Fruit fly (Drosophila melanogaster) whole organism, embryonic: ENCODE data around the gene CG11382.

Source experiments
- Asciz ChIP-seq: fragments of 200-800 bp; sonication (Bioruptor generic); optimal IDR thresholded peaks from 2 replicates; lab custom pipeline; 2017; ENCODE audit warnings: missing biosample characterization, mild to moderate bottlenecking, missing genetic modification characterization, missing genetic modification reagents
- B-H1 ChIP-seq: fragments of 200-800 bp; sonication (Bioruptor generic); IDR thresholded peaks from 3 replicates; pipeline ENCODE4 v1.3.6; 2022; ENCODE audit warnings: missing biosample characterization, missing genetic modification characterization
- Bteb2 ChIP-seq: fragments of 200-800 bp; sonication (Bioruptor generic); optimal IDR thresholded peaks from 2 replicates; lab custom pipeline; 2016; ENCODE audit warnings: missing biosample characterization, missing genetic modification characterization
- CG10431 ChIP-seq: fragments of 200-800 bp; sonication (Bioruptor generic); optimal IDR thresholded peaks from 3 replicates; lab custom pipeline; 2018; ENCODE audit warnings: missing biosample characterization, mild to moderate bottlenecking, missing genetic modification characterization
- CG13287 ChIP-seq: fragments of 200-800 bp; sonication (Bioruptor generic); IDR thresholded peaks from 2 replicates; pipeline ENCODE4 v1.3.6; 2022; ENCODE audit warnings: missing biosample characterization, missing genetic modification characterization; ENCODE audit not compliant: partially characterized antibody
- CG13296 ChIP-seq: fragments of 200-800 bp; sonication (Bioruptor generic); optimal IDR thresholded peaks from 3 replicates; lab custom pipeline; 2018; ENCODE audit warnings: missing biosample characterization, mild to moderate bottlenecking, missing genetic modification characterization
- CG18599 ChIP-seq: fragments of 200-800 bp; sonication (Bioruptor generic); optimal IDR thresholded peaks from 3 replicates; lab custom pipeline; 2017; ENCODE audit warnings: missing biosample characterization, missing genetic modification characterization, mild to moderate bottlenecking, moderate library complexity, missing genetic modification reagents
- CG2202 ChIP-seq: fragments of 200-800 bp; sonication (Bioruptor generic); optimal IDR thresholded peaks from 2 replicates; lab custom pipeline; 2018; ENCODE audit warnings: missing biosample characterization, mild to moderate bottlenecking, missing genetic modification characterization
- CG30020 ChIP-seq: fragments of 200-800 bp; optimal IDR thresholded peaks from 2 replicates; lab custom pipeline; 2019; ENCODE audit warnings: missing biosample characterization, mild to moderate bottlenecking, missing genetic modification characterization, moderate library complexity
- CG33213 ChIP-seq: fragments of 200-800 bp; sonication (Bioruptor generic); optimal IDR thresholded peaks from 3 replicates; lab custom pipeline; 2016; ENCODE audit warnings: missing biosample characterization, missing genetic modification characterization
- CG3838 ChIP-seq: fragments of 200-800 bp; sonication (Bioruptor generic); optimal IDR thresholded peaks from 3 replicates; lab custom pipeline; 2016; ENCODE audit warnings: missing biosample characterization, missing genetic modification characterization
- CG6272 ChIP-seq: fragments of 200-800 bp; sonication (Bioruptor generic); IDR thresholded peaks from 2 replicates; pipeline ENCODE4 v1.3.6; 2022; ENCODE audit warnings: missing biosample characterization, missing genetic modification characterization
- CG6791 ChIP-seq: fragments of 200-800 bp; sonication (Bioruptor generic); IDR thresholded peaks from 3 replicates; pipeline ENCODE4 v1.3.6; 2022; ENCODE audit warnings: missing biosample characterization, missing genetic modification characterization; ENCODE audit not compliant: partially characterized antibody
- CG7556 ChIP-seq: fragments of 200-800 bp; sonication (Bioruptor generic); optimal IDR thresholded peaks from 2 replicates; lab custom pipeline; 2017; ENCODE audit warnings: missing biosample characterization, mild to moderate bottlenecking, missing genetic modification characterization
- CG7839 ChIP-seq: fragments of 200-800 bp; sonication (Bioruptor generic); optimal IDR thresholded peaks from 3 replicates; lab custom pipeline; 2018; ENCODE audit warnings: missing biosample characterization, mild to moderate bottlenecking, missing genetic modification characterization, moderate library complexity
- CG9817 ChIP-seq: fragments of 200-800 bp; sonication (Bioruptor generic); optimal IDR thresholded peaks from 2 replicates; lab custom pipeline; 2018; ENCODE audit warnings: missing biosample characterization, mild to moderate bottlenecking, missing genetic modification characterization, moderate library complexity
- Chrac-16 ChIP-seq: fragments of 200-800 bp; sonication (Bioruptor generic); optimal IDR thresholded peaks from 3 replicates; lab custom pipeline; 2016; ENCODE audit warnings: missing biosample characterization, missing genetic modification characterization
- D19B ChIP-seq: fragments of 200-800 bp; sonication (Bioruptor generic); optimal IDR thresholded peaks from 2 replicates; lab custom pipeline; 2017; ENCODE audit warnings: missing biosample characterization, mild to moderate bottlenecking, missing genetic modification characterization
- Dfd ChIP-seq, 2 experiments: fragments of >200 bp; optimal IDR thresholded peaks; 2 replicates each; lab custom pipeline; 2017; ENCODE audit warnings: missing biosample characterization in 2 of 2, missing genetic modification characterization in 2 of 2
- Fer3 ChIP-seq: fragments of 200-800 bp; sonication (Bioruptor generic); optimal IDR thresholded peaks from 2 replicates; lab custom pipeline; 2018; ENCODE audit warnings: missing biosample characterization, mild to moderate bottlenecking, missing genetic modification characterization, moderate library complexity
- GATAe ChIP-seq: fragments of 200-800 bp; sonication (Bioruptor generic); conservative IDR thresholded peaks from 2 replicates; pipeline ENCODE4 v1.3.6; 2022; ENCODE audit warnings: missing biosample characterization, missing genetic modification characterization
- Hey ChIP-seq: fragments of 200-800 bp; sonication (Bioruptor generic); optimal IDR thresholded peaks from 3 replicates; lab custom pipeline; 2018; ENCODE audit warnings: missing biosample characterization, mild to moderate bottlenecking, missing genetic modification characterization
- Lhr ChIP-seq: fragments of 200-800 bp; sonication (Bioruptor generic); optimal IDR thresholded peaks from 3 replicates; lab custom pipeline; 2017; ENCODE audit warnings: mild to moderate bottlenecking, missing biosample characterization, missing genetic modification reagents, missing genetic modification characterization
- MBD-R2 ChIP-seq: fragments of 200-800 bp; sonication (Bioruptor generic); IDR thresholded peaks from 2 replicates; pipeline ENCODE4 v1.3.6; 2022; ENCODE audit warnings: missing biosample characterization, missing genetic modification characterization
- NC2β ChIP-seq: fragments of 200-800 bp; sonication (Bioruptor generic); optimal IDR thresholded peaks from 2 replicates; lab custom pipeline; 2016; ENCODE audit warnings: missing biosample characterization, missing genetic modification characterization
- NK7.1 ChIP-seq: fragments of 200-800 bp; sonication (Bioruptor generic); optimal IDR thresholded peaks from 3 replicates; lab custom pipeline; 2016; ENCODE audit warnings: missing biosample characterization, missing genetic modification characterization
- Six4 ChIP-seq: fragments of 200-800 bp; sonication (Bioruptor generic); optimal IDR thresholded peaks from 2 replicates; lab custom pipeline; 2016; ENCODE audit warnings: missing biosample characterization, missing genetic modification characterization
- Sry-δ ChIP-seq: fragments of 200-800 bp; sonication (Bioruptor generic); optimal IDR thresholded peaks from 2 replicates; lab custom pipeline; 2016; ENCODE audit warnings: missing biosample characterization, missing genetic modification characterization
- Usf ChIP-seq: fragments of 200-800 bp; sonication (Bioruptor generic); optimal IDR thresholded peaks from 2 replicates; lab custom pipeline; 2017; ENCODE audit warnings: missing genotype, missing biosample characterization, missing genetic modification characterization
- Vsx1 ChIP-seq: fragments of 200-800 bp; sonication (Bioruptor generic); optimal IDR thresholded peaks from 2 replicates; lab custom pipeline; 2017; ENCODE audit warnings: missing biosample characterization, mild to moderate bottlenecking, missing genetic modification characterization, missing genetic modification reagents
- caup ChIP-seq: fragments of 200-800 bp; sonication (Bioruptor generic); optimal IDR thresholded peaks from 3 replicates; lab custom pipeline; 2017; ENCODE audit warnings: missing biosample characterization, mild to moderate bottlenecking, missing genetic modification characterization, moderate library complexity; ENCODE audit not compliant: severe bottlenecking
- emc ChIP-seq: fragments of 200-800 bp; sonication (Bioruptor generic); optimal IDR thresholded peaks from 2 replicates; lab custom pipeline; 2016; ENCODE audit warnings: missing biosample characterization, missing genetic modification characterization
- esg ChIP-seq: fragments of 200-800 bp; sonication (Bioruptor generic); conservative IDR thresholded peaks from 2 replicates; pipeline ENCODE4 v1.3.6; 2022; ENCODE audit warnings: missing biosample characterization, missing genetic modification characterization
- eyg ChIP-seq: fragments of 200-800 bp; sonication (Bioruptor generic); optimal IDR thresholded peaks from 3 replicates; lab custom pipeline; 2016; ENCODE audit warnings: missing biosample characterization, missing genetic modification characterization
- gfzf ChIP-seq: fragments of 200-800 bp; sonication (Bioruptor generic); optimal IDR thresholded peaks from 2 replicates; lab custom pipeline; 2016; ENCODE audit warnings: missing biosample characterization, mild to moderate bottlenecking, missing genetic modification characterization, moderate library complexity
- lab ChIP-seq: fragments of 200-800 bp; sonication (Bioruptor generic); optimal IDR thresholded peaks from 3 replicates; lab custom pipeline; 2017; ENCODE audit warnings: missing biosample characterization, missing genetic modification characterization, mild to moderate bottlenecking, moderate library complexity, missing genetic modification reagents
- onecut ChIP-seq: fragments of 200-800 bp; sonication (Bioruptor generic); IDR thresholded peaks from 2 replicates; pipeline ENCODE4 v1.3.6; 2022; ENCODE audit warnings: missing biosample characterization, missing genetic modification characterization
- p53 ChIP-seq: fragments of 200-800 bp; sonication (Bioruptor generic); optimal IDR thresholded peaks from 2 replicates; lab custom pipeline; 2016; ENCODE audit warnings: missing biosample characterization, missing genetic modification characterization
- psq ChIP-seq: fragments of 200-800 bp; sonication (Bioruptor generic); optimal IDR thresholded peaks from 2 replicates; lab custom pipeline; 2017; ENCODE audit warnings: missing biosample characterization, missing genetic modification characterization
- run ChIP-seq: fragments of 200-800 bp; sonication (Bioruptor generic); optimal IDR thresholded peaks from 3 replicates; lab custom pipeline; 2018; ENCODE audit warnings: missing biosample characterization, mild to moderate bottlenecking, missing genetic modification characterization
- sd ChIP-seq: fragments of 200-800 bp; sonication (Bioruptor generic); optimal IDR thresholded peaks from 3 replicates; lab custom pipeline; 2018; ENCODE audit warnings: missing biosample characterization, mild to moderate bottlenecking, missing genetic modification characterization, moderate library complexity
- slou ChIP-seq: fragments of 200-800 bp; sonication (Bioruptor generic); optimal IDR thresholded peaks from 3 replicates; lab custom pipeline; 2016; ENCODE audit warnings: missing biosample characterization, missing genetic modification characterization
- sob ChIP-seq: fragments of 200-800 bp; sonication (Bioruptor generic); IDR thresholded peaks from 2 replicates; pipeline ENCODE4 v1.3.6; 2022; ENCODE audit warnings: missing biosample characterization, missing genetic modification characterization
- sug ChIP-seq: fragments of 200-800 bp; optimal IDR thresholded peaks from 2 replicates; lab custom pipeline; 2019; ENCODE audit warnings: missing biosample characterization, mild to moderate bottlenecking, missing genetic modification characterization, moderate library complexity
- tin ChIP-seq: fragments of 200-800 bp; sonication (Bioruptor generic); optimal IDR thresholded peaks from 3 replicates; lab custom pipeline; 2016; ENCODE audit warnings: missing biosample characterization, missing genetic modification characterization
- vvl ChIP-seq: fragments of 200-800 bp; sonication (Bioruptor generic); IDR thresholded peaks from 2 replicates; pipeline ENCODE4 v1.3.6; 2022; ENCODE audit warnings: missing biosample characterization, missing genetic modification characterization
- zen ChIP-seq: fragments of 200-800 bp; sonication (Bioruptor generic); optimal IDR thresholded peaks from 3 replicates; lab custom pipeline; 2018; ENCODE audit warnings: missing biosample characterization, mild to moderate bottlenecking, missing genetic modification characterization, moderate library complexity
- zen2 ChIP-seq: fragments of 200-800 bp; sonication (Bioruptor generic); IDR thresholded peaks from 3 replicates; pipeline ENCODE4 v1.3.6; 2022; ENCODE audit warnings: missing biosample characterization, missing genetic modification characterization; ENCODE audit not compliant: partially characterized antibody

Gene CG11382

dm6 chrX:1256742-1257441, 47.1 kb downstream of the CG11382 start (continued):
- TF ChIP-seq CG13287 (GFP tag; lab: Robert Waterston, UW) (no peak), CG13296 (peak; percentile 13), sd (peak; percentile 95), Bteb2 (GFP tag; lab: Kevin White, UChicago) (no peak), sug (tag; lab: Kevin White, UChicago) (peak; percentile 73), Vsx1 (GFP tag; lab: Kevin White, UChicago) (peak; percentile 32), lab (peak; percentile 58), CG18599 (peak; percentile 26), Lhr (GFP tag; lab: Kevin White, UChicago) (no peak)

- no peak for TF ChIP-seq onecut (GFP tag; lab: Robert Waterston, UW)
- no peak for TF ChIP-seq Hey
- TF ChIP-seq MBD-R2 (GFP tag; lab: Robert Waterston, UW) = no peak
- TF ChIP-seq NK7.1 (GFP tag; lab: Kevin White, UChicago) = no peak
- TF ChIP-seq NC2β = no peak
- no peak for TF ChIP-seq CG6272 (GFP tag; lab: Robert Waterston, UW)
- no peak for TF ChIP-seq CG2202 (tag; lab: Kevin White, UChicago)
- no peak for TF ChIP-seq Chrac-16 (GFP tag; lab: Kevin White, UChicago)
- TF ChIP-seq sob (GFP tag; lab: Robert Waterston, UW) = peak; percentile 14; the same call in 1 of the 2 replicates
- TF ChIP-seq Asciz (GFP tag; lab: Kevin White, UChicago) = no peak
- TF ChIP-seq Dfd (GFP tag; optimal IDR thresholded peaks at IDR 0.05; lab: Kevin White, UChicago) = no peak
- no peak for TF ChIP-seq Lhr (GFP tag; lab: Kevin White, UChicago)
- no peak for TF ChIP-seq tin (GFP tag; lab: Kevin White, UChicago)
- no peak for TF ChIP-seq CG7556 (GFP tag; lab: Kevin White, UChicago)
- no peak for TF ChIP-seq CG3838
- no peak for TF ChIP-seq Bteb2 (GFP tag; lab: Kevin White, UChicago)
- no peak for TF ChIP-seq Usf (GFP tag; lab: Kevin White, UChicago)
- no peak for TF ChIP-seq Fer3 (tag; lab: Kevin White, UChicago)
- TF ChIP-seq CG33213 (GFP tag; lab: Kevin White, UChicago) = no peak
- no peak for TF ChIP-seq run (tag; lab: Kevin White, UChicago)
- TF ChIP-seq D19B (GFP tag; lab: Kevin White, UChicago) = peak; percentile 90
- no peak for TF ChIP-seq zen (tag; lab: Kevin White, UChicago)
- TF ChIP-seq slou (GFP tag; lab: Kevin White, UChicago) = no peak
- no peak for TF ChIP-seq psq (GFP tag; lab: Kevin White, UChicago)
- TF ChIP-seq CG10431 = no peak
- TF ChIP-seq B-H1 (GFP tag; lab: Robert Waterston, UW) = no peak
- TF ChIP-seq emc (GFP tag; lab: Kevin White, UChicago) = no peak
- TF ChIP-seq zen2 = no peak
- no peak for TF ChIP-seq p53 (GFP tag; lab: Kevin White, UChicago)
- no peak for TF ChIP-seq GATAe (GFP tag; lab: Robert Waterston, UW)
- TF ChIP-seq CG30020 (tag; lab: Kevin White, UChicago) = no peak
- no peak for TF ChIP-seq Six4 (GFP tag; lab: Kevin White, UChicago)
- TF ChIP-seq Sry-δ = no peak
- no peak for TF ChIP-seq eyg (GFP tag; lab: Kevin White, UChicago)
- TF ChIP-seq gfzf (GFP tag; lab: Kevin White, UChicago) = no peak
- 0 out of 2 replicates have a peak, but pooled peaks have one; percentile 22 for TF ChIP-seq vvl (GFP tag; lab: Robert Waterston, UW)
- no peak for TF ChIP-seq caup (GFP tag; lab: Kevin White, UChicago)
- no peak for TF ChIP-seq CG6791
- no peak for TF ChIP-seq esg
- peak; percentile 13 for TF ChIP-seq CG9817 (tag; lab: Kevin White, UChicago)
- peak; percentile 19 for TF ChIP-seq CG7839 (tag; lab: Kevin White, UChicago)
Measured at dm6 chrX:1260327-1260726, 50.6 kb downstream of the CG11382 start.
